Fruit fly (Drosophila melanogaster) Kc167 (cell line): Measurements from ENCODE around the gene CG6479.

Source experiments
- Myc ChIP-seq: fragments of >200 bp; optimal IDR thresholded peaks from 2 replicates; lab custom pipeline; 2017; ENCODE audit warnings: missing external identifiers
- Sin3A ChIP-seq: fragments of >200 bp; optimal IDR thresholded peaks from 2 replicates; lab custom pipeline; 2018; ENCODE audit warnings: missing external identifiers
- h ChIP-seq: fragments of >200 bp; optimal IDR thresholded peaks from 3 replicates; lab custom pipeline; 2018; ENCODE audit warnings: missing external identifiers
- insv ChIP-seq: fragments of >200 bp; optimal IDR thresholded peaks from 3 replicates; lab custom pipeline; 2018; ENCODE audit warnings: missing external identifiers
- psq ChIP-seq: fragments of >200 bp; optimal IDR thresholded peaks from 2 replicates; lab custom pipeline; 2017; ENCODE audit warnings: missing external identifiers
- ttk ChIP-seq: sonication (Bioruptor generic); optimal IDR thresholded peaks from 2 replicates; lab custom pipeline; 2017; ENCODE audit warnings: missing external identifiers

Gene CG6479

DNA sequence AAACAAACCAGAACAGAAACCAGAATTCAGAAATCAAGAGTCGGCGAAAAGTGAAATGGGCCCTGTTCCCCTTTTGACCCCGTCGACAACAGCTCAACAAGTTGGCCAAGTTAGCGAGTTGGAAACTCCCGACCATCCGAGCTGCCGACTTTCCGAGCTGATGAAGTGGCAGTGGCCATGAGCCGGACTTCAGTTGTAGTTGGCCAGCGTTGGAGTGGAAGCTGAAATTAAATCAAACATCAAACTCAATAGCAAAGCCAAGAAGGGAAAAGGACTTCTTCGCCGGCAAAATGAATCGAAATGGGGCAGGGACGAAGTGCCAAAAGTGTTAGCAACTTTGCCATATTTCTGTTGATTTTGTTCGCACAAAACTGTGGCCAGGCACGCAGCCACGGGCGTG is 16.5 kb downstream of the CG6479 start, which contains the start of gene CG13724:
TSS of gene CG13724 (plus strand) at position 301 of the 400 bp plus-strand sequence.
- no peak for TF ChIP-seq h (lab: Kevin White, UChicago)
- TF ChIP-seq Sin3A (lab: Kevin White, UChicago): no peak
- no peak for TF ChIP-seq psq (lab: Kevin White, UChicago)
- no peak for TF ChIP-seq Myc (lab: Kevin White, UChicago)
- no peak for TF ChIP-seq ttk (lab: Kevin White, UChicago)
- no peak for TF ChIP-seq insv

DNA sequence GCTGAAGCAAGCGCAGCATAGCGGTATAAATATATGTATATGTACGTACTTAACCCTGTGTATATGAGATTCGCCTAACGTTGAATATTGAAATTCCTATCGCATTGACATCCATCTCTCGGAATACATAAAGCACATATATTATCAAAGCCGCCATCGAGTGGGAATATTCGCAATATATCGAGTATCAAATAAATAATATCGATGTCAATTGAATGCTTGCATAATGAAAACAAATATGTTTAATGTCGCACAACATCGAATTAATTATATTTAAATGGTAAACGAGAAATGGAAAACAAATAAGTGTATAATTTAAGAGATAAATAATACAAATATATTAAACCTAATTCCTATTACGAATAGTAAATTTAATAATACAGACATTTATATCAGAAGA is 18.4 kb downstream of the CG6479 start, which contains the start of gene ND-24L:
TSS of gene ND-24L (minus strand) at position 101 of the 400 bp plus-strand sequence.
- no peak for TF ChIP-seq Sin3A (lab: Kevin White, UChicago)
- no peak for TF ChIP-seq ttk (lab: Kevin White, UChicago)
- no peak for TF ChIP-seq h (lab: Kevin White, UChicago)
- no peak for TF ChIP-seq psq (lab: Kevin White, UChicago)
- TF ChIP-seq insv: no peak
- TF ChIP-seq Myc (lab: Kevin White, UChicago): no peak

DNA sequence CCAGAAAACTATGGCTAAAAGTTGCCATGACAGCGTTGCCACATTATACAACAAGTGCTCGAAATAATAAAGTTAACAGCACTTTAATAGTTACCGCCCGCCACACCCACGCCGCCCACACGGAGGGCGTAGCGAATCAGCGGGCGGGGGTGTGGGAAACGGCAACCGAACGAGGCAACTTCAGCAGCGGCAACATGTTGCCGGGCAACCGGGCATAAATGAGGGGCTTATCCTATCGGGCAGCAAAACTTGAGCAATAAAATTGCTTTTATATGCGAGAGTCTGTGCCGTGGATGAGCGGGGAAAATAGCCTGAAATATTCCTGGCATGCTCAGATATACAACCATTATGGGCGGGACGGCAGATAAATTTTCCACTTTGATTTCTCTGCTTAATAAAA is 22.8 kb downstream of the CG6479 start:
- TF ChIP-seq h (lab: Kevin White, UChicago) (no peak), Myc (lab: Kevin White, UChicago) (no peak), Sin3A (lab: Kevin White, UChicago) (no peak), ttk (lab: Kevin White, UChicago) (no peak), psq (lab: Kevin White, UChicago) (no peak), insv (no peak)

DNA sequence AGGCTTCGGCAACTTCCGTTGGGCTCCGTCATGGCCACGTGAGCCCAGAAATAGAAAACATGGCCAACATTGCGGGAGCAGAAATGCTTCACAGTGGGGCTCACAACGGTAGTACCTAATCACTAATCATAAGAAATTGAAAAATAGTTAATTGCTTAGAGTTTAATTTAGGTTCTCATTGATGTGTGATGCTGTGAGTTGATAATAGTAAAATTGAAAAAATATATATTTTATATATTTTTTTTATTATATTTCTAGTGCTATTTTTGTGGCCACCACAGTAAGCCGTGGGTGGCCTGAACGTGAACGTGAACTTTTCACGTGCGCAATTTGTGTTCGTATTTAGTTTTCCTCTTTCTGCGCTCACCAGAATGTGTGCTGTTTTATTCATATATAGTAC is 28.6 kb downstream of the CG6479 start:
- TF ChIP-seq Myc (lab: Kevin White, UChicago) (no peak), h (lab: Kevin White, UChicago) (no peak), insv (no peak)

DNA sequence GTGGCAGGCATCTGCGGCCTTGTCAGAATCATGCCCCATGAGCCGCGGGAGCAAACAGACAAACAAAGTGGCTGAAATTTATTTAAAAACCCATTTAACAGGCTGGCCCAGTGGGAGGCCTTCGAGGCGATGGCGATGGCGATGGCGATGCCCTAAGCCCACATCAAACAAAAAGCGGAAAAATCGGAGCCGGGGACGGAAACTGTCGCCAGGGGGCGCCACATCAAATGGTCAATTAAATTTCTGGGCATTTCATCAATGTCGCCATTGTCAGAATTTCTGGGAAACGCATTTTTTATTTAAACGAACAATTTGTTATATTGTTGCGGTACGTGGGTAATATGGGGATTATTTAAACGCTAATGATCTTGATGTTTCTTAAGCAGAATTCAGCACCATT is 46.9 kb downstream of the CG6479 start:
- TF ChIP-seq psq (lab: Kevin White, UChicago): no peak
- TF ChIP-seq Myc (lab: Kevin White, UChicago): no peak
- no peak for TF ChIP-seq ttk (lab: Kevin White, UChicago)
- no peak for TF ChIP-seq h (lab: Kevin White, UChicago)
- TF ChIP-seq Sin3A (lab: Kevin White, UChicago): no peak
- no peak for TF ChIP-seq insv
